Fruit fly (Drosophila melanogaster): Measurements from ENCODE around the gene CG6495.

Gene CG6495

DNA sequence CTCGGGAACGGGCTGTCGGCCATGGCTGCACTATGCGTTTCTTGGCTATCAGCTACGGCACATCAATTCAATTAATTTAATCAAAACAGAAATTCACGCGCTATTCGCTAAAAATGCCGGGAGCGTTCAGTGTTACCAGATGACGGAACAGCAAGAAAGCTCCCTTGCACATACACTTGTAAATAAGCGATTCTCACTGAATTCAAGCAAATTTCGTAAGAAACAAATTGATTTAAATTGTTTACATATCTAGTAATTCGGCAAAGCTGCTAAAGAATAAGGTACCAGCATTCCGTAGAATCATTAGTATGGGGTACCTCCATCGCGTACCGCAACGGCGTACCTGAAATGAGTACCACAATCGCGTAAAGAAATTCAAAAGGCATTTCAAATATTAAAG lies 25.0 kb upstream of the CG6495 start, which contains the start of gene Nup107 (continued):
- TF ChIP-seq CG6654 (GFP tag; optimal IDR thresholded peaks at IDR 0.05) (no peak), salm (tag; optimal IDR thresholded peaks at IDR 0.05) (no peak), tgo (GFP tag; IDR thresholded peaks at IDR 0.05) (no peak), gcm (GFP tag; optimal IDR thresholded peaks at IDR 0.05) (no peak), CG10654 (GFP tag; optimal IDR thresholded peaks at IDR 0.05) (no peak), CG17612 (GFP tag; IDR thresholded peaks at IDR 0.05) (no peak), Xbp1 (GFP tag; optimal IDR thresholded peaks at IDR 0.05) (peak; percentile 38), Hey (tag; optimal IDR thresholded peaks at IDR 0.05) (no peak), CG13424 (tag; optimal IDR thresholded peaks at IDR 0.05) (peak; percentile 42), CG4424 (GFP tag; optimal IDR thresholded peaks at IDR 0.05) (no peak), Lim3 (GFP tag; IDR thresholded peaks at IDR 0.05) (no peak), H2.0 (GFP tag; IDR thresholded peaks at IDR 0.05) (no peak), Optix (GFP tag; IDR thresholded peaks at IDR 0.05) (no peak), CG42726 (GFP tag; IDR thresholded peaks at IDR 0.05; ENCODE audit: partially characterized antibody) (no peak), Asciz (GFP tag; optimal IDR thresholded peaks at IDR 0.05) (no peak), E2f2 (GFP tag; IDR thresholded peaks at IDR 0.05) (peak; percentile 73), phol (tag; optimal IDR thresholded peaks at IDR 0.05) (peak; percentile 62), CHES-1-like (GFP tag; optimal IDR thresholded peaks at IDR 0.05) (peak; percentile 6), cad (GFP tag; optimal IDR thresholded peaks at IDR 0.05) (no peak), Sry-δ (GFP tag; optimal IDR thresholded peaks at IDR 0.05) (peak; percentile 58), Dfd (GFP tag; optimal IDR thresholded peaks at IDR 0.05) (no peak), stwl (tag; optimal IDR thresholded peaks at IDR 0.05) (peak; percentile 29), CG8765 (GFP tag; IDR thresholded peaks at IDR 0.05) (no peak), CG14710 (tag; optimal IDR thresholded peaks at IDR 0.05) (peak; percentile 28), CG4820 (GFP tag; optimal IDR thresholded peaks at IDR 0.05) (peak; percentile 9), ase (GFP tag; IDR thresholded peaks at IDR 0.05) (no peak), pan (optimal IDR thresholded peaks at IDR 0.05) (no peak), pan (GFP tag; optimal IDR thresholded peaks at IDR 0.05 in 1 of 2, IDR thresholded peaks at IDR 0.05 in 1 of 2) (peak in 1 of 2 experiments; percentile 9), bab2 (GFP tag; optimal IDR thresholded peaks at IDR 0.05) (peak; percentile 18), oc (tag; optimal IDR thresholded peaks at IDR 0.05) (no peak), pnt (GFP tag; optimal IDR thresholded peaks at IDR 0.05) (peak; percentile 8), CG4360 (GFP tag; IDR thresholded peaks at IDR 0.05) (no peak), ranshi (GFP tag; IDR thresholded peaks at IDR 0.05) (no peak), toy (GFP tag; IDR thresholded peaks at IDR 0.05) (no peak), Rx (GFP tag; IDR thresholded peaks at IDR 0.05) (no peak), CG1832 (GFP tag; optimal IDR thresholded peaks at IDR 0.05) (no peak), nerfin-2 (GFP tag; IDR thresholded peaks at IDR 0.05; ENCODE audit: partially characterized antibody) (no peak), CG14050 (GFP tag; IDR thresholded peaks at IDR 0.05) (no peak), PHDP (tag; optimal IDR thresholded peaks at IDR 0.05) (peak; percentile 4), Camta (GFP tag; optimal IDR thresholded peaks at IDR 0.05) (no peak), ken (GFP tag; IDR thresholded peaks at IDR 0.05) (peak; percentile 37; the same call in 1 of the 3 replicates), bcd (GFP tag; optimal IDR thresholded peaks at IDR 0.05) (peak; percentile 2), gfzf (GFP tag; optimal IDR thresholded peaks at IDR 0.05) (peak; percentile 87), eve (GFP tag; optimal IDR thresholded peaks at IDR 0.05) (no peak), Awh (GFP tag; IDR thresholded peaks at IDR 0.05) (no peak), CG8281 (tag; optimal IDR thresholded peaks at IDR 0.05) (no peak), Mes4 (GFP tag; optimal IDR thresholded peaks at IDR 0.05) (no peak), br (optimal IDR thresholded peaks at IDR 0.05) (no peak), croc (GFP tag; conservative IDR thresholded peaks at IDR 0.05) (no peak), psq (GFP tag; optimal IDR thresholded peaks at IDR 0.05) (no peak), hth (optimal IDR thresholded peaks at IDR 0.05) (no peak), Dp (GFP tag; optimal IDR thresholded peaks at IDR 0.05) (peak; percentile 61), ind (GFP tag; optimal IDR thresholded peaks at IDR 0.05) (no peak)
